Fruit fly (Drosophila melanogaster) whole organism, embryonic: ENCODE results near the gene aru.
A peak's percentile ranks its signal among the peaks of the same experiment; 100 is the strongest.

Source experiments
- Adf1 ChIP-seq: fragments of 200-800 bp; sonication (Bioruptor generic); IDR thresholded peaks from 2 replicates; pipeline ENCODE4 v1.3.6; 2022; ENCODE audit warnings: missing biosample characterization, missing genetic modification characterization
- Antp ChIP-seq: fragments of 200-800 bp; sonication (Bioruptor generic); optimal IDR thresholded peaks from 3 replicates; lab custom pipeline; 2016; ENCODE audit warnings: missing biosample characterization, missing genetic modification characterization
- CG10565 ChIP-seq: fragments of 200-800 bp; sonication (Bioruptor generic); optimal IDR thresholded peaks from 3 replicates; lab custom pipeline; 2016; ENCODE audit warnings: missing biosample characterization, mild to moderate bottlenecking, missing genetic modification characterization
- CG11504 ChIP-seq: fragments of 200-800 bp; sonication (Bioruptor generic); optimal IDR thresholded peaks from 3 replicates; lab custom pipeline; 2019; ENCODE audit warnings: missing biosample characterization, mild to moderate bottlenecking, missing genetic modification characterization, moderate library complexity
- CG11723 ChIP-seq: fragments of 200-800 bp; sonication (Bioruptor generic); optimal IDR thresholded peaks from 2 replicates; lab custom pipeline; 2017; ENCODE audit warnings: missing biosample characterization, mild to moderate bottlenecking, missing genetic modification characterization
- CG12659 ChIP-seq: fragments of 200-800 bp; sonication (Bioruptor generic); optimal IDR thresholded peaks from 3 replicates; lab custom pipeline; 2017; ENCODE audit warnings: mild to moderate bottlenecking, missing biosample characterization, missing genetic modification reagents, missing genetic modification characterization
- CG13123 ChIP-seq: fragments of 200-800 bp; sonication (Bioruptor generic); optimal IDR thresholded peaks from 2 replicates; lab custom pipeline; 2016; ENCODE audit warnings: missing biosample characterization, missing genetic modification characterization
- CG13296 ChIP-seq: fragments of 200-800 bp; sonication (Bioruptor generic); optimal IDR thresholded peaks from 3 replicates; lab custom pipeline; 2018; ENCODE audit warnings: missing biosample characterization, mild to moderate bottlenecking, missing genetic modification characterization
- CG13894 ChIP-seq: fragments of 200-800 bp; sonication (Bioruptor generic); optimal IDR thresholded peaks from 3 replicates; lab custom pipeline; 2018; ENCODE audit warnings: missing biosample characterization, mild to moderate bottlenecking, missing genetic modification characterization, moderate library complexity
- CG14441 ChIP-seq: fragments of 200-800 bp; sonication (Bioruptor generic); IDR thresholded peaks from 2 replicates; pipeline ENCODE4 v1.3.6; 2022; ENCODE audit warnings: missing biosample characterization, missing genetic modification characterization
- CG17361 ChIP-seq: fragments of 200-800 bp; sonication (Bioruptor generic); IDR thresholded peaks from 3 replicates; pipeline ENCODE4 v1.3.6; 2022; ENCODE audit warnings: missing biosample characterization, missing genetic modification characterization
- CG2678 ChIP-seq: fragments of 200-800 bp; sonication (Bioruptor generic); optimal IDR thresholded peaks from 3 replicates; lab custom pipeline; 2019; ENCODE audit warnings: missing biosample characterization, mild to moderate bottlenecking, missing genetic modification characterization, moderate library complexity
- CG30431 ChIP-seq: fragments of 200-800 bp; sonication (Bioruptor generic); optimal IDR thresholded peaks from 2 replicates; lab custom pipeline; 2017; ENCODE audit warnings: missing biosample characterization, missing genetic modification characterization
- CG33213 ChIP-seq: fragments of 200-800 bp; sonication (Bioruptor generic); optimal IDR thresholded peaks from 3 replicates; lab custom pipeline; 2016; ENCODE audit warnings: missing biosample characterization, missing genetic modification characterization
- CG4328 ChIP-seq: fragments of 200-800 bp; sonication (Bioruptor generic); optimal IDR thresholded peaks from 3 replicates; lab custom pipeline; 2017; ENCODE audit warnings: missing biosample characterization, missing genetic modification reagents, missing genetic modification characterization
- CG4424 ChIP-seq: fragments of 200-800 bp; sonication (Bioruptor generic); optimal IDR thresholded peaks from 3 replicates; lab custom pipeline; 2016; ENCODE audit warnings: missing biosample characterization, missing genetic modification characterization
- CG6854 ChIP-seq: fragments of 200-800 bp; sonication (Bioruptor generic); optimal IDR thresholded peaks from 3 replicates; lab custom pipeline; 2017; ENCODE audit warnings: missing biosample characterization, mild to moderate bottlenecking, missing genetic modification characterization
- CG7987 ChIP-seq: fragments of 200-800 bp; sonication (Bioruptor generic); optimal IDR thresholded peaks from 2 replicates; lab custom pipeline; 2018; ENCODE audit warnings: missing biosample characterization, mild to moderate bottlenecking, missing genetic modification characterization, moderate library complexity
- Chrac-16 ChIP-seq: fragments of 200-800 bp; sonication (Bioruptor generic); optimal IDR thresholded peaks from 3 replicates; lab custom pipeline; 2016; ENCODE audit warnings: missing biosample characterization, missing genetic modification characterization
- D19B ChIP-seq: fragments of 200-800 bp; sonication (Bioruptor generic); optimal IDR thresholded peaks from 2 replicates; lab custom pipeline; 2017; ENCODE audit warnings: missing biosample characterization, mild to moderate bottlenecking, missing genetic modification characterization
- Dad ChIP-seq: fragments of 200-800 bp; sonication (Bioruptor generic); optimal IDR thresholded peaks from 3 replicates; lab custom pipeline; 2016; ENCODE audit warnings: missing biosample characterization, missing genetic modification characterization
- Dfd ChIP-seq, 2 experiments: fragments of >200 bp; optimal IDR thresholded peaks; 2 replicates each; lab custom pipeline; 2017; ENCODE audit warnings: missing biosample characterization in 2 of 2, missing genetic modification characterization in 2 of 2
- Gug ChIP-seq: fragments of 200-800 bp; sonication (Bioruptor generic); IDR thresholded peaks from 4 replicates; pipeline ENCODE4 v1.3.6; 2022; ENCODE audit warnings: missing biosample characterization, missing genetic modification characterization
- HLHmδ ChIP-seq: fragments of 200-800 bp; sonication (Bioruptor generic); optimal IDR thresholded peaks from 2 replicates; lab custom pipeline; 2018; ENCODE audit warnings: missing biosample characterization, mild to moderate bottlenecking, missing genetic modification characterization, moderate library complexity
- Lpt ChIP-seq: fragments of >200 bp; optimal IDR thresholded peaks from 2 replicates; lab custom pipeline; 2018; ENCODE audit warnings: missing biosample characterization, missing genetic modification characterization
- Meics ChIP-seq: fragments of 200-800 bp; sonication (Bioruptor generic); optimal IDR thresholded peaks from 2 replicates; lab custom pipeline; 2017; ENCODE audit warnings: missing biosample characterization, mild to moderate bottlenecking, missing genetic modification characterization
- Mrtf ChIP-seq: fragments of 200-800 bp; sonication (Bioruptor generic); IDR thresholded peaks from 3 replicates; pipeline ENCODE4 v1.3.6; 2022; ENCODE audit warnings: missing biosample characterization, missing genetic modification characterization
- Oaz ChIP-seq: fragments of 200-800 bp; sonication (Bioruptor generic); IDR thresholded peaks from 2 replicates; pipeline ENCODE4 v1.3.6; 2022; ENCODE audit warnings: missing biosample characterization, missing genetic modification characterization
- Poxn ChIP-seq: fragments of 200-800 bp; sonication (Bioruptor generic); IDR thresholded peaks from 2 replicates; pipeline ENCODE4 v1.3.6; 2022; ENCODE audit warnings: missing biosample characterization, missing genetic modification characterization
- amos ChIP-seq: fragments of 200-800 bp; sonication (Bioruptor generic); IDR thresholded peaks from 2 replicates; pipeline ENCODE4 v1.3.6; 2022; ENCODE audit warnings: missing biosample characterization, missing genetic modification characterization; ENCODE audit not compliant: partially characterized antibody
- ap ChIP-seq: fragments of 200-800 bp; sonication (Bioruptor generic); IDR thresholded peaks from 2 replicates; pipeline ENCODE4 v1.3.6; 2022; ENCODE audit warnings: missing biosample characterization, missing genetic modification characterization
- ase ChIP-seq: fragments of 200-800 bp; sonication (Bioruptor generic); IDR thresholded peaks from 3 replicates; pipeline ENCODE4 v1.3.6; 2022; ENCODE audit warnings: missing biosample characterization, missing genetic modification characterization
- bsh ChIP-seq, 2 experiments: fragments of 200-800 bp; sonication (Bioruptor generic); optimal IDR thresholded peaks; 2 replicates each; lab custom pipeline; 2017 to 2018; ENCODE audit warnings: mild to moderate bottlenecking in 2 of 2, missing biosample characterization in 2 of 2, missing genetic modification characterization in 2 of 2, moderate library complexity in 1 of 2
- corto ChIP-seq: fragments of 200-800 bp; sonication (Bioruptor generic); optimal IDR thresholded peaks from 2 replicates; lab custom pipeline; 2016; ENCODE audit warnings: missing biosample characterization, mild to moderate bottlenecking, missing genetic modification characterization, moderate library complexity
- crol ChIP-seq: fragments of 200-800 bp; sonication (Bioruptor generic); IDR thresholded peaks from 2 replicates; pipeline ENCODE4 v1.3.6; 2022; ENCODE audit warnings: missing biosample characterization, missing genetic modification characterization
- dmrt11E ChIP-seq: fragments of 200-800 bp; sonication (Bioruptor generic); optimal IDR thresholded peaks from 3 replicates; lab custom pipeline; 2018; ENCODE audit warnings: missing biosample characterization, mild to moderate bottlenecking, missing genetic modification characterization, moderate library complexity
- dysf ChIP-seq: fragments of 200-800 bp; sonication (Bioruptor generic); IDR thresholded peaks from 3 replicates; pipeline ENCODE4 v1.3.6; 2022; ENCODE audit warnings: missing biosample characterization, missing genetic modification characterization
- eve ChIP-seq, 2 experiments: fragments of >200 bp; optimal IDR thresholded peaks; 2 replicates each; lab custom pipeline; 2017; ENCODE audit warnings: missing biosample characterization in 2 of 2, missing genetic modification characterization in 2 of 2
- exex ChIP-seq: fragments of 200-800 bp; sonication (Bioruptor generic); optimal IDR thresholded peaks from 4 replicates; lab custom pipeline; 2018; ENCODE audit warnings: missing biosample characterization, mild to moderate bottlenecking, missing genetic modification characterization, moderate library complexity
- fd64A ChIP-seq: fragments of 200-800 bp; sonication (Bioruptor generic); optimal IDR thresholded peaks from 3 replicates; lab custom pipeline; 2018; ENCODE audit warnings: missing biosample characterization, mild to moderate bottlenecking, missing genetic modification characterization
- insv ChIP-seq, 2 experiments: fragments of 200-800 bp; sonication (Bioruptor generic); optimal IDR thresholded peaks; 3 replicates each; lab custom pipeline; 2016 to 2018; ENCODE audit warnings: missing biosample characterization in 2 of 2, missing genetic modification characterization in 2 of 2
- lbe ChIP-seq: fragments of 200-800 bp; sonication (Bioruptor generic); optimal IDR thresholded peaks from 2 replicates; lab custom pipeline; 2016; ENCODE audit warnings: missing biosample characterization, mild to moderate bottlenecking, missing genetic modification characterization
- oc ChIP-seq: fragments of 200-800 bp; sonication (Bioruptor generic); optimal IDR thresholded peaks from 2 replicates; lab custom pipeline; 2018; ENCODE audit warnings: missing biosample characterization, mild to moderate bottlenecking, missing genetic modification characterization, moderate library complexity
- pfk ChIP-seq: fragments of 200-800 bp; sonication (Bioruptor generic); optimal IDR thresholded peaks from 2 replicates; lab custom pipeline; 2018; ENCODE audit warnings: missing biosample characterization, mild to moderate bottlenecking, missing genetic modification characterization, moderate library complexity
- prd ChIP-seq, 3 experiments: fragments of >200 bp in 2 of 3; fragments of 200-800 bp in 1 of 3; sonication (Bioruptor generic) in 1 of 3; optimal IDR thresholded peaks in 2 of 3; IDR thresholded peaks in 1 of 3; 2 replicates in 2 of 3; 3 replicates in 1 of 3; pipeline versions ENCODE4 v1.3.6 to Lab custom; 2017 to 2022; ENCODE audit warnings: missing biosample characterization in 1 of 3, missing genetic modification characterization in 1 of 3
- rib ChIP-seq: fragments of 200-800 bp; sonication (Bioruptor generic); IDR thresholded peaks from 2 replicates; pipeline ENCODE4 v1.3.6; 2022; ENCODE audit warnings: missing biosample characterization, missing genetic modification characterization
- sens ChIP-seq: fragments of 200-800 bp; sonication (Bioruptor generic); peaks from one replicate; lab custom pipeline; 2016; ENCODE audit warnings: missing biosample characterization, missing genetic modification characterization
- slou ChIP-seq: fragments of 200-800 bp; sonication (Bioruptor generic); optimal IDR thresholded peaks from 3 replicates; lab custom pipeline; 2016; ENCODE audit warnings: missing biosample characterization, missing genetic modification characterization
- tx ChIP-seq: fragments of 200-800 bp; sonication (Bioruptor generic); optimal IDR thresholded peaks from 2 replicates; lab custom pipeline; 2016; ENCODE audit warnings: missing biosample characterization, missing genetic modification characterization
- vfl ChIP-seq: fragments of 200-800 bp; sonication (Bioruptor generic); optimal IDR thresholded peaks from 2 replicates; lab custom pipeline; 2016; ENCODE audit warnings: missing biosample characterization, missing genetic modification characterization
- zfh2 ChIP-seq: fragments of 200-800 bp; sonication (Bioruptor generic); optimal IDR thresholded peaks from 2 replicates; lab custom pipeline; 2016; ENCODE audit warnings: missing biosample characterization, missing genetic modification characterization

aru gene

DNA sequence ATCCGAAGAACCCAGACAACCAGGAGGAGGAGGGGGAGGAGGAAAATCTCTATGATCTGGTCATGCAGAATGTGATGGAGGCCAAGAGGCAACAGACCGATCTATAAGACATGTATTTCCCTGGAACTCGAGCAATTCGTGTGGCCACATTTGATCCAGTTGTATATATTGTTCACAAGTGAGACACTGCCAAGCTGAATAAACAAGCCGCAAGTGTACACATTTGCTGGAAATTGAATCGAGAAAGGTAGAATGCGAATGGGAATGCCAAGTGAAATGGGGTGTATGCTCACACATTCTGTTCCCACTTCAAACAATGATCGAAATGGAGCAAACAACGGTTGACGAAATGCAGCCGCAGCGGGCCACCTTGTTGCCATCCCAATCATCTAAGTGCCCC, 12.2 kb downstream of the aru start (continued):
- TF ChIP-seq CG11723, result no peak
- no peak for TF ChIP-seq CG11504 (tag; lab: Kevin White, UChicago)
- TF ChIP-seq Adf1 (GFP tag; lab: Robert Waterston, UW), result no peak
- no peak for TF ChIP-seq CG14441 (GFP tag; lab: Robert Waterston, UW)
- TF ChIP-seq HLHmδ (GFP tag; lab: Kevin White, UChicago), result peak; percentile 74
- peak; percentile 21 for TF ChIP-seq Meics (GFP tag; lab: Kevin White, UChicago)
- TF ChIP-seq CG13894 (tag; lab: Kevin White, UChicago), result peak; percentile 5
- no peak for TF ChIP-seq CG30431
- no peak for TF ChIP-seq insv (GFP tag; optimal IDR thresholded peaks at IDR 0.05; lab: Kevin White, UChicago)
- TF ChIP-seq Gug, result no peak
- TF ChIP-seq Chrac-16 (GFP tag; lab: Kevin White, UChicago), result no peak
- TF ChIP-seq dysf (GFP tag; lab: Robert Waterston, UW), result 0 out of 3 replicates have a peak, but pooled peaks have one; percentile 10
- peak; percentile 33 for TF ChIP-seq CG7987 (GFP tag; lab: Kevin White, UChicago)
- TF ChIP-seq crol, result 0 out of 2 replicates have a peak, but pooled peaks have one; percentile 26
- TF ChIP-seq CG12659 (GFP tag; lab: Kevin White, UChicago), result no peak
- peak; percentile 3 for TF ChIP-seq CG33213 (GFP tag; lab: Kevin White, UChicago)
- TF ChIP-seq CG17361 (GFP tag; lab: Robert Waterston, UW), result no peak
- peak; percentile 14 for TF ChIP-seq CG13296 (GFP tag; lab: Kevin White, UChicago)
- TF ChIP-seq dmrt11E (tag; lab: Kevin White, UChicago), result no peak
- TF ChIP-seq CG6854 (GFP tag; lab: Kevin White, UChicago), result peak; percentile 21
- TF ChIP-seq CG10565, result no peak
- TF ChIP-seq Oaz (GFP tag; lab: Robert Waterston, UW), result no peak
- TF ChIP-seq corto, result no peak
- no peak for TF ChIP-seq prd (optimal IDR thresholded peaks at IDR 0.05; lab: Kevin White, UChicago)
- no peak for TF ChIP-seq prd (GFP tag; IDR thresholded peaks at IDR 0.05; lab: Robert Waterston, UW)
- no peak for TF ChIP-seq rib (GFP tag; lab: Robert Waterston, UW)
- TF ChIP-seq D19B (GFP tag; lab: Kevin White, UChicago), result no peak
- no peak for TF ChIP-seq amos
- TF ChIP-seq Poxn (GFP tag; lab: Robert Waterston, UW), result no peak
- peak; percentile 52 for TF ChIP-seq CG4328 (GFP tag; lab: Kevin White, UChicago)
- no peak for TF ChIP-seq ap (GFP tag; lab: Robert Waterston, UW)
- no peak for TF ChIP-seq ase (GFP tag; lab: Robert Waterston, UW)
- no peak for TF ChIP-seq exex
- TF ChIP-seq sens, result peak; percentile 82
- TF ChIP-seq CG4424 (GFP tag; lab: Kevin White, UChicago), result no peak
- no peak for TF ChIP-seq vfl
- TF ChIP-seq zfh2 (GFP tag; lab: Kevin White, UChicago), result no peak
- TF ChIP-seq eve (GFP tag; optimal IDR thresholded peaks at IDR 0.05; lab: Kevin White, UChicago), result no peak
- peak; percentile 60 for TF ChIP-seq fd64A (GFP tag; lab: Kevin White, UChicago)
- no peak for TF ChIP-seq CG13123 (GFP tag; lab: Kevin White, UChicago)
- TF ChIP-seq tx, result no peak
- peak; percentile 22 for TF ChIP-seq oc (tag; lab: Kevin White, UChicago)
- TF ChIP-seq Lpt (GFP tag; lab: Kevin White, UChicago), result no peak
- TF ChIP-seq Dfd (GFP tag; optimal IDR thresholded peaks at IDR 0.05; lab: Kevin White, UChicago), result no peak
- no peak for TF ChIP-seq Mrtf (GFP tag; lab: Robert Waterston, UW)
- peak in 1 of 2 experiments; percentile 37 for TF ChIP-seq bsh (GFP tag; optimal IDR thresholded peaks at IDR 0.05; lab: Kevin White, UChicago)
- TF ChIP-seq pfk (GFP tag; lab: Kevin White, UChicago), result peak; percentile 16
- TF ChIP-seq lbe, result peak; percentile 59
- peak; percentile 41 for TF ChIP-seq CG2678 (tag; lab: Kevin White, UChicago)
- TF ChIP-seq slou (GFP tag; lab: Kevin White, UChicago), result no peak
- no peak for TF ChIP-seq Antp
- no peak for TF ChIP-seq Dad (GFP tag; lab: Kevin White, UChicago)
